Fruit fly (Drosophila melanogaster): ENCODE results near the gene CG14989.

dm6 chr3L:4047635-4048034 lies 39.7 kb upstream of the CG14989 start, which contains the start of gene Dpy-30L2:
- TF ChIP-seq EcR (GFP tag; optimal IDR thresholded peaks at IDR 0.05) = no peak
- no peak for TF ChIP-seq CG8478 (optimal IDR thresholded peaks at IDR 0.05)
